Worm (Caenorhabditis elegans): ENCODE data around the gene T01C4.8.
A peak's percentile ranks its signal among the peaks of the same experiment; 100 is the strongest.

Gene T01C4.8

DNA sequence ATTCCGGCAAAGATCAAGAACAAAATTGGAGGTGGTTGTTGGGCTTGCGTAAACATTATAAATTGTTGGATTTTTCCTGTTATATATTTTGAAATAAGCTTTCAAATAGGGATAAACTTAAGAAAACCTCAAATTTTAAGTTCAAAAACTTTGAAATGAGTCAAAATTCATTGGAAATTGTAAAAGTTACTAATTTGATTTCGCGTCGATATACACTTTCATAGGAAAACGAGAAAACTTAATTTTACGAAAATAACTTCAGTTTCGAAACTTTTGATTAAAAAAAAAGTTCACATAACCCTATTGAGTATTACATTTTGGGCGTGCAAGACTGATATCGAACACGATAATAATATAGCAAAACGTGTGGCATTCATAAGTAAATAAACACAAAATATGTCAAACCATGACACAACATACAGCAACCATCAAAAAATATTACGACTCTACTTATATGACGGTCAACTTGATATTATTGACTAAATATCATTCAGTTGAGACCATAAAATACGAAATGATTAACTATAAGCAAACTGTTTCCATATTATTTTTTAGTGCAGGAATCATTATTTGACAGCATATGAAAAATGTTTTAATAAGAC is 33.1 kb downstream of the T01C4.8 start:
- TF ChIP-seq lsy-2 (tag; optimal IDR thresholded peaks at IDR 0.05), result no peak
- TF ChIP-seq C34F6.9 (tag; optimal IDR thresholded peaks at IDR 0.05), result no peak
- no peak for TF ChIP-seq nhr-6 (tag; optimal IDR thresholded peaks at IDR 0.05)
- no peak for TF ChIP-seq lin-11 (tag; optimal IDR thresholded peaks at IDR 0.05)
- TF ChIP-seq nhr-11 (tag; optimal IDR thresholded peaks at IDR 0.05), result no peak
- no peak for TF ChIP-seq blmp-1 (tag; optimal IDR thresholded peaks at IDR 0.05; ENCODE audit: insufficient read depth)
- TF ChIP-seq elt-1 (tag; optimal IDR thresholded peaks at IDR 0.05), result no peak
- TF ChIP-seq aly-2 (tag; optimal IDR thresholded peaks at IDR 0.05), result no peak
- no peak for TF ChIP-seq unc-55 (GFP tag; optimal IDR thresholded peaks at IDR 0.05)
- no peak for TF ChIP-seq unc-62 (GFP tag; optimal IDR thresholded peaks at IDR 0.05)
- no peak for TF ChIP-seq nhr-237 (tag; optimal IDR thresholded peaks at IDR 0.05)
- no peak for TF ChIP-seq lin-39 (tag; optimal IDR thresholded peaks at IDR 0.05)

DNA sequence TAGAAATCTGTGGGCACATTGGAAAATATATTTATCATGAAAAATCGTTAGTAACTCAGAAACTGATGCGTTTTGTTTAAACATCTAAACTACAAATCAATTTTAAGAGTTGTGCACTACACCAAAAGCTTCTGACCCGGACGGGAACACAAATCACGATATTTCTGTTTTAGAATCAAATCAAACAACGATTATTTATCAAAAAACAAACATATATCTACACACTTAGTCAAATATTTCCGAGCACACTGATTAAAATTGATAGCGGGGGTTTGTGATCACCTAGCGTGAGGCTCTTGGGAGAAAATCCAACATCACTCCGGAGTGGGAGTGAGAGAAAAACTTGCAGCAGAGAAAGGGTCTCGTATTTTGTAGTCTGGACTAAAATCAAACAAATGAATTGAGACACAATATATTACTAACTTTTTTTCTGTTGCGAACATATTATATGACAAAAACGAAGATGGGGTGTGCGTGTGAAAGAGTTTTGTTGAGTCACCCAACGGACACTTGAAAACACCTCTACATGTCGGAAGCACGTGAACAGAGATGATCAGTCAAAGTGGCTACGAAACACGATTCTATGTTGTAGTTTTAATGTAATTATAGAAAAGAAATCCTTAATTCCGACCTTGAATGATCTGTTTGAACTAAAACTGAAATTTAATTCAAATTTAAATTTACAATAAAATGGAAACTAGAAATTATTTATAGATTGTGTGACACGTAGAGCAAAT is 33.9 kb downstream of the T01C4.8 start:
- TF ChIP-seq gmeb-1 (tag; optimal IDR thresholded peaks at IDR 0.05), result no peak
- peak; percentile 16 for TF ChIP-seq crh-2 (tag; optimal IDR thresholded peaks at IDR 0.05)
- peak; percentile 23 for TF ChIP-seq fos-1 (tag; optimal IDR thresholded peaks at IDR 0.05)
- TF ChIP-seq sma-3 (GFP tag; optimal IDR thresholded peaks at IDR 0.05), result peak; percentile 14
- TF ChIP-seq nhr-21 (tag; optimal IDR thresholded peaks at IDR 0.05), result no peak
- TF ChIP-seq sma-9 (GFP tag; optimal IDR thresholded peaks at IDR 0.05), result peak; percentile 38
- TF ChIP-seq sma-9 (tag; optimal IDR thresholded peaks at IDR 0.05), result no peak
- TF ChIP-seq F13H6.1 (tag; optimal IDR thresholded peaks at IDR 0.05), result peak; percentile 35
- no peak for TF ChIP-seq snpc-4 (tag; optimal IDR thresholded peaks at IDR 0.05)
- no peak for TF ChIP-seq blmp-1 (tag; optimal IDR thresholded peaks at IDR 0.05; ENCODE audit: insufficient read depth)

DNA sequence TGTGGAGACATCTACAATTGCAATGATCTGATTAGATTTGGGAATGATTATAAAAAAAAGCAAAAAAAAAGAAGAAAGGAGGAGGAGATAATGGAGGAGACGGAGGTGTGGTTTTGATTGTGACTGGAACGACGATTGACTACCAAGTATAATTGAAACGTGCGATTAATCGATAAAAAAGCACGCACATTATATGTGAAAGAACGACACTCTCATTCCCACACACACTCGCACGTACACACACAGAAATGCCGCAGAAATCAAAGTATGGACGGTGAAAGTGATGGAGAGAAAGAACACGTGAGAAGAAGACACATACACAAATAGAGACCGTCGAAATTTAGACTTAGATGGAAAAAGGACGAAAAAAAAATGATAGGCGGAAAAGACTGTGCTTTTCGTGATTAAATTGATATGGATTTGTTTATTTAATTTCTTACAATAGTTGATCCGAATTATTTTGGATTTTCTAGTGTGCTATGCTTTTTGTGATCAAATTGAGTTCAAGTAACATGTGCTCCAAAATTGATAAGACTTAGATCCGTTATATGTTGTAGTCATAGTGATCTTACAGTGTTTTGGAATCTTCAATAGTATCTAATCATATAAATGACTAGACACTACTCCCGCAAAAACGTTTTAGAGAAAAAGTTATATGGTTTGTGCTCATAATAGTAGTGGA is 35.5 kb downstream of the T01C4.8 start, which contains the start of gene nhr-135:
Gene nhr-135, minus strand, starts transcription at position 51 of the 682 bp plus-strand sequence.
- TF ChIP-seq nhr-11 (tag; optimal IDR thresholded peaks at IDR 0.05) (no peak), mbf-1 (tag; optimal IDR thresholded peaks at IDR 0.05) (no peak), gmeb-1 (tag; optimal IDR thresholded peaks at IDR 0.05) (peak; percentile 56), Y55F3AM.14 (GFP tag; optimal IDR thresholded peaks at IDR 0.05) (peak; percentile 7), elt-1 (tag; optimal IDR thresholded peaks at IDR 0.05) (no peak), ztf-11 (tag; optimal IDR thresholded peaks at IDR 0.05) (no peak), unc-62 (GFP tag; optimal IDR thresholded peaks at IDR 0.05) (no peak), mdl-1 (tag; optimal IDR thresholded peaks at IDR 0.05) (peak; percentile 52 to 76), nhr-237 (tag; optimal IDR thresholded peaks at IDR 0.05) (no peak), lsy-2 (tag; optimal IDR thresholded peaks at IDR 0.05) (peak in 1 of 2 experiments; percentile 31), nhr-25 (tag; optimal IDR thresholded peaks at IDR 0.05) (peak; percentile 70), peb-1 (tag; optimal IDR thresholded peaks at IDR 0.05) (no peak), ztf-4 (tag; optimal IDR thresholded peaks at IDR 0.05) (no peak), ZK546.5 (tag; optimal IDR thresholded peaks at IDR 0.05) (no peak), lin-11 (tag; optimal IDR thresholded peaks at IDR 0.05) (no peak), skn-1 (tag; optimal IDR thresholded peaks at IDR 0.05) (no peak), dmd-4 (tag; optimal IDR thresholded peaks at IDR 0.05) (no peak), R02D3.7 (tag; optimal IDR thresholded peaks at IDR 0.05) (no peak), nhr-21 (tag; optimal IDR thresholded peaks at IDR 0.05) (peak; percentile 55), nhr-129 (tag; optimal IDR thresholded peaks at IDR 0.05) (peak; percentile 71), unc-55 (GFP tag; optimal IDR thresholded peaks at IDR 0.05) (no peak), egl-27 (tag; optimal IDR thresholded peaks at IDR 0.05) (peak; percentile 15), crh-2 (tag; optimal IDR thresholded peaks at IDR 0.05) (peak; percentile 80), sma-3 (GFP tag; optimal IDR thresholded peaks at IDR 0.05) (peak; percentile 70), nhr-10 (tag; optimal IDR thresholded peaks at IDR 0.05) (no peak), F13H6.1 (tag; optimal IDR thresholded peaks at IDR 0.05) (peak; percentile 56), blmp-1 (tag; optimal IDR thresholded peaks at IDR 0.05; ENCODE audit: insufficient read depth) (peak; percentile 92), fos-1 (tag; optimal IDR thresholded peaks at IDR 0.05) (peak; percentile 82), ceh-16 (tag; optimal IDR thresholded peaks at IDR 0.05) (no peak), elt-3 (tag; optimal IDR thresholded peaks at IDR 0.05) (no peak), nhr-6 (tag; optimal IDR thresholded peaks at IDR 0.05) (no peak), ama-1 (optimal IDR thresholded peaks at IDR 0.05) (peak; percentile 5), snpc-4 (tag; optimal IDR thresholded peaks at IDR 0.05) (no peak), alr-1 (tag; optimal IDR thresholded peaks at IDR 0.05) (no peak), nhr-77 (tag; optimal IDR thresholded peaks at IDR 0.05) (no peak), sma-9 (GFP tag; optimal IDR thresholded peaks at IDR 0.05) (peak; percentile 86), sma-9 (tag; optimal IDR thresholded peaks at IDR 0.05) (no peak), C34F6.9 (tag; optimal IDR thresholded peaks at IDR 0.05) (peak; percentile 32), sem-4 (tag; optimal IDR thresholded peaks at IDR 0.05) (no peak)
